Fruit fly (Drosophila melanogaster) whole organism, embryonic: Measurements from ENCODE around the gene CG45072.

ENCODE experiments used
- ATbp ChIP-seq: fragments of 200-800 bp; sonication (Bioruptor generic); optimal IDR thresholded peaks from 2 replicates; lab custom pipeline; 2017; ENCODE audit warnings: missing biosample characterization, mild to moderate bottlenecking, missing genetic modification characterization, missing genetic modification reagents
- CG10267 ChIP-seq: fragments of 200-800 bp; sonication (Bioruptor generic); optimal IDR thresholded peaks from 2 replicates; lab custom pipeline; 2018; ENCODE audit warnings: missing biosample characterization, mild to moderate bottlenecking, missing genetic modification characterization, moderate library complexity
- CG11456 ChIP-seq: fragments of 200-800 bp; sonication (Bioruptor generic); IDR thresholded peaks from 3 replicates; pipeline ENCODE4 v1.3.6; 2022; ENCODE audit warnings: missing biosample characterization, missing genetic modification characterization
- CG14014 ChIP-seq: fragments of 200-800 bp; sonication (Bioruptor generic); IDR thresholded peaks from 2 replicates; pipeline ENCODE4 v1.3.6; 2022; ENCODE audit warnings: missing biosample characterization, missing genetic modification characterization
- CG15479 ChIP-seq: fragments of 200-800 bp; sonication (Bioruptor generic); optimal IDR thresholded peaks from 3 replicates; lab custom pipeline; 2019; ENCODE audit warnings: missing biosample characterization, mild to moderate bottlenecking, missing genetic modification characterization, moderate library complexity
- CG15601 ChIP-seq: fragments of 200-800 bp; sonication (Bioruptor generic); optimal IDR thresholded peaks from 3 replicates; lab custom pipeline; 2019; ENCODE audit warnings: missing biosample characterization, mild to moderate bottlenecking, missing genetic modification characterization, moderate library complexity
- CG17359 ChIP-seq: fragments of 200-800 bp; sonication (Bioruptor generic); optimal IDR thresholded peaks from 3 replicates; lab custom pipeline; 2018; ENCODE audit warnings: missing biosample characterization, mild to moderate bottlenecking, missing genetic modification characterization, moderate library complexity
- CG17802 ChIP-seq: fragments of 200-800 bp; sonication (Bioruptor generic); optimal IDR thresholded peaks from 2 replicates; lab custom pipeline; 2018; ENCODE audit warnings: missing biosample characterization, mild to moderate bottlenecking, missing genetic modification characterization, moderate library complexity
- CG17912 ChIP-seq: fragments of 200-800 bp; sonication (Bioruptor generic); optimal IDR thresholded peaks from 2 replicates; lab custom pipeline; 2018; ENCODE audit warnings: missing biosample characterization, mild to moderate bottlenecking, missing genetic modification characterization
- CG2120 ChIP-seq: fragments of 200-800 bp; sonication (Bioruptor generic); optimal IDR thresholded peaks from 3 replicates; lab custom pipeline; 2016; ENCODE audit warnings: missing biosample characterization, missing genetic modification characterization
- CG30020 ChIP-seq: fragments of 200-800 bp; optimal IDR thresholded peaks from 2 replicates; lab custom pipeline; 2019; ENCODE audit warnings: missing biosample characterization, mild to moderate bottlenecking, missing genetic modification characterization, moderate library complexity
- CG32532 ChIP-seq: fragments of 200-800 bp; sonication (Bioruptor generic); IDR thresholded peaks from 2 replicates; pipeline ENCODE4 v1.3.6; 2022; ENCODE audit warnings: missing biosample characterization, missing genetic modification characterization
- CG4854 ChIP-seq: fragments of 200-800 bp; sonication (Bioruptor generic); optimal IDR thresholded peaks from 2 replicates; lab custom pipeline; 2016; ENCODE audit warnings: missing biosample characterization, missing genetic modification characterization, inconsistent platforms
- CG6791 ChIP-seq: fragments of 200-800 bp; sonication (Bioruptor generic); IDR thresholded peaks from 3 replicates; pipeline ENCODE4 v1.3.6; 2022; ENCODE audit warnings: missing biosample characterization, missing genetic modification characterization; ENCODE audit not compliant: partially characterized antibody
- CG7357 ChIP-seq: fragments of 200-800 bp; sonication (Bioruptor generic); IDR thresholded peaks from 3 replicates; pipeline ENCODE4 v1.3.6; 2022; ENCODE audit warnings: missing biosample characterization, missing genetic modification characterization
- CG7556 ChIP-seq: fragments of 200-800 bp; sonication (Bioruptor generic); optimal IDR thresholded peaks from 2 replicates; lab custom pipeline; 2017; ENCODE audit warnings: missing biosample characterization, mild to moderate bottlenecking, missing genetic modification characterization
- Fer1 ChIP-seq: fragments of 200-800 bp; sonication (Bioruptor generic); optimal IDR thresholded peaks from 2 replicates; lab custom pipeline; 2017; ENCODE audit warnings: missing biosample characterization, mild to moderate bottlenecking, missing genetic modification characterization
- Gug ChIP-seq: fragments of 200-800 bp; sonication (Bioruptor generic); IDR thresholded peaks from 4 replicates; pipeline ENCODE4 v1.3.6; 2022; ENCODE audit warnings: missing biosample characterization, missing genetic modification characterization
- H15 ChIP-seq: fragments of 200-800 bp; sonication (Bioruptor generic); IDR thresholded peaks from 3 replicates; pipeline ENCODE4 v1.3.6; 2022; ENCODE audit warnings: missing biosample characterization, missing genetic modification characterization
- HLH4C ChIP-seq: fragments of 200-800 bp; sonication (Bioruptor generic); IDR thresholded peaks from 3 replicates; pipeline ENCODE4 v1.3.6; 2022; ENCODE audit warnings: missing biosample characterization, missing genetic modification characterization; ENCODE audit not compliant: partially characterized antibody
- HmgD ChIP-seq: fragments of 200-800 bp; sonication (Bioruptor generic); optimal IDR thresholded peaks from 3 replicates; lab custom pipeline; 2016; ENCODE audit warnings: missing biosample characterization, missing genetic modification characterization
- Hr51 ChIP-seq, 2 experiments: fragments of 200-800 bp; sonication (Bioruptor generic); optimal IDR thresholded peaks; 2 replicates in 1 of 2; 3 replicates in 1 of 2; lab custom pipeline; 2016 to 2018; ENCODE audit warnings: missing biosample characterization in 2 of 2, missing genetic modification characterization in 2 of 2, mild to moderate bottlenecking in 1 of 2, moderate library complexity in 1 of 2
- Med ChIP-seq: fragments of 200-800 bp; sonication (Bioruptor generic); peaks from one replicate; lab custom pipeline; 2016; ENCODE audit warnings: missing biosample characterization, missing genetic modification characterization, mild to moderate bottlenecking, inconsistent platforms, moderate library complexity
- Meics ChIP-seq: fragments of 200-800 bp; sonication (Bioruptor generic); optimal IDR thresholded peaks from 2 replicates; lab custom pipeline; 2017; ENCODE audit warnings: missing biosample characterization, mild to moderate bottlenecking, missing genetic modification characterization
- NC2α ChIP-seq: fragments of 200-800 bp; sonication (Bioruptor generic); optimal IDR thresholded peaks from 2 replicates; lab custom pipeline; 2016; ENCODE audit warnings: missing biosample characterization, missing genetic modification characterization
- Nf-YA ChIP-seq: fragments of 200-800 bp; sonication (Bioruptor generic); IDR thresholded peaks from 2 replicates; pipeline ENCODE4 v1.3.6; 2022; ENCODE audit warnings: missing biosample characterization, missing genetic modification characterization
- Opbp ChIP-seq: fragments of 200-800 bp; sonication (Bioruptor generic); IDR thresholded peaks from 3 replicates; pipeline ENCODE4 v1.3.6; 2022; ENCODE audit warnings: missing biosample characterization, missing genetic modification characterization; ENCODE audit not compliant: partially characterized antibody
- Ravus ChIP-seq: fragments of 200-800 bp; sonication (Bioruptor generic); IDR thresholded peaks from 2 replicates; pipeline ENCODE4 v1.3.6; 2022; ENCODE audit warnings: missing biosample characterization, missing genetic modification characterization
- Vsx1 ChIP-seq: fragments of 200-800 bp; sonication (Bioruptor generic); optimal IDR thresholded peaks from 2 replicates; lab custom pipeline; 2017; ENCODE audit warnings: missing biosample characterization, mild to moderate bottlenecking, missing genetic modification characterization, missing genetic modification reagents
- Xbp1 ChIP-seq: fragments of 200-800 bp; sonication (Bioruptor generic); optimal IDR thresholded peaks from 3 replicates; lab custom pipeline; 2016; ENCODE audit warnings: missing biosample characterization, mild to moderate bottlenecking, missing genetic modification characterization
- abd-A ChIP-seq: fragments of 200-800 bp; sonication (Bioruptor generic); optimal IDR thresholded peaks from 3 replicates; lab custom pipeline; 2019; ENCODE audit warnings: missing biosample characterization, mild to moderate bottlenecking, missing genetic modification characterization, moderate library complexity
- bbx ChIP-seq: fragments of 200-800 bp; sonication (Bioruptor generic); IDR thresholded peaks from 2 replicates; pipeline ENCODE4 v1.3.6; 2022; ENCODE audit warnings: missing biosample characterization, missing genetic modification characterization; ENCODE audit not compliant: partially characterized antibody
- corto ChIP-seq: fragments of 200-800 bp; sonication (Bioruptor generic); optimal IDR thresholded peaks from 2 replicates; lab custom pipeline; 2016; ENCODE audit warnings: missing biosample characterization, mild to moderate bottlenecking, missing genetic modification characterization, moderate library complexity
- danr ChIP-seq: fragments of 200-800 bp; sonication (Bioruptor generic); IDR thresholded peaks from 2 replicates; pipeline ENCODE4 v1.3.6; 2022; ENCODE audit warnings: missing biosample characterization, missing genetic modification characterization
- fd64A ChIP-seq: fragments of 200-800 bp; sonication (Bioruptor generic); optimal IDR thresholded peaks from 3 replicates; lab custom pipeline; 2018; ENCODE audit warnings: missing biosample characterization, mild to moderate bottlenecking, missing genetic modification characterization
- gcm2 ChIP-seq: fragments of 200-800 bp; sonication (Bioruptor generic); optimal IDR thresholded peaks from 2 replicates; lab custom pipeline; 2016; ENCODE audit warnings: missing biosample characterization, missing genetic modification characterization
- grau ChIP-seq: fragments of 200-800 bp; optimal IDR thresholded peaks from 3 replicates; lab custom pipeline; 2019; ENCODE audit warnings: missing biosample characterization, mild to moderate bottlenecking, missing genetic modification characterization, moderate library complexity
- gsb-n ChIP-seq: fragments of 200-800 bp; sonication (Bioruptor generic); optimal IDR thresholded peaks from 3 replicates; lab custom pipeline; 2018; ENCODE audit warnings: missing biosample characterization, mild to moderate bottlenecking, missing genetic modification characterization
- inv ChIP-seq: fragments of 200-800 bp; sonication (Bioruptor generic); IDR thresholded peaks from 2 replicates; pipeline ENCODE4 v1.3.6; 2022; ENCODE audit warnings: missing biosample characterization, missing genetic modification characterization; ENCODE audit not compliant: partially characterized antibody
- jigr1 ChIP-seq: fragments of 200-800 bp; sonication (Bioruptor generic); IDR thresholded peaks from 3 replicates; pipeline ENCODE4 v1.3.6; 2022; ENCODE audit warnings: missing biosample characterization, missing genetic modification characterization
- jumu ChIP-seq: fragments of 200-800 bp; sonication (Bioruptor generic); optimal IDR thresholded peaks from 3 replicates; lab custom pipeline; 2016; ENCODE audit warnings: missing biosample characterization, missing genetic modification characterization
- lmd ChIP-seq: fragments of 200-800 bp; sonication (Bioruptor generic); IDR thresholded peaks from 2 replicates; pipeline ENCODE4 v1.3.6; 2022; ENCODE audit warnings: missing biosample characterization, missing genetic modification characterization
- lov ChIP-seq, 2 experiments: fragments of 200-800 bp in 1 of 2; fragments of >200 bp in 1 of 2; sonication (Bioruptor generic) in 1 of 2; IDR thresholded peaks in 1 of 2; optimal IDR thresholded peaks in 1 of 2; 2 replicates in 1 of 2; 3 replicates in 1 of 2; pipeline versions ENCODE4 v1.3.6 to Lab custom; 2017 to 2022; ENCODE audit warnings: missing biosample characterization in 1 of 2, missing genetic modification characterization in 1 of 2
- pita ChIP-seq: fragments of 200-800 bp; sonication (Bioruptor generic); optimal IDR thresholded peaks from 2 replicates; lab custom pipeline; 2017; ENCODE audit warnings: missing biosample characterization, mild to moderate bottlenecking, missing genetic modification characterization
- prd ChIP-seq, 3 experiments: fragments of >200 bp in 2 of 3; fragments of 200-800 bp in 1 of 3; sonication (Bioruptor generic) in 1 of 3; optimal IDR thresholded peaks in 2 of 3; IDR thresholded peaks in 1 of 3; 2 replicates in 2 of 3; 3 replicates in 1 of 3; pipeline versions ENCODE4 v1.3.6 to Lab custom; 2017 to 2022; ENCODE audit warnings: missing biosample characterization in 1 of 3, missing genetic modification characterization in 1 of 3
- seq ChIP-seq: fragments of 200-800 bp; sonication (Bioruptor generic); IDR thresholded peaks from 2 replicates; pipeline ENCODE4 v1.3.6; 2022; ENCODE audit warnings: missing biosample characterization, missing genetic modification characterization
- shn ChIP-seq: fragments of 200-800 bp; sonication (Bioruptor generic); optimal IDR thresholded peaks from 3 replicates; lab custom pipeline; 2016; ENCODE audit warnings: missing biosample characterization, missing genetic modification characterization
- sisA ChIP-seq: fragments of 200-800 bp; sonication (Bioruptor generic); IDR thresholded peaks from 2 replicates; pipeline ENCODE4 v1.3.6; 2022; ENCODE audit warnings: missing biosample characterization, missing genetic modification characterization
- tin ChIP-seq: fragments of 200-800 bp; sonication (Bioruptor generic); optimal IDR thresholded peaks from 3 replicates; lab custom pipeline; 2016; ENCODE audit warnings: missing biosample characterization, missing genetic modification characterization

Gene CG45072

dm6 chr3R:30153864-30154263, 30.8 kb upstream of the CG45072 start (continued):
- TF ChIP-seq ATbp = no peak
- no peak for TF ChIP-seq Xbp1
- peak; percentile 12 for TF ChIP-seq pita
- no peak for TF ChIP-seq gcm2 (GFP tag; lab: Kevin White, UChicago)
- peak; percentile 32 for TF ChIP-seq CG15601 (tag; lab: Kevin White, UChicago)
- no peak for TF ChIP-seq danr (GFP tag; lab: Robert Waterston, UW)
- no peak for TF ChIP-seq abd-A (tag; lab: Kevin White, UChicago)
- TF ChIP-seq seq (GFP tag; lab: Robert Waterston, UW) = no peak
- TF ChIP-seq lmd = no peak
- TF ChIP-seq HmgD (GFP tag; lab: Kevin White, UChicago) = peak; percentile 3
- no peak for TF ChIP-seq CG15479 (GFP tag; lab: Kevin White, UChicago)
- TF ChIP-seq Hr51 (GFP tag; optimal IDR thresholded peaks at IDR 0.05; lab: Kevin White, UChicago) = no peak
- TF ChIP-seq CG6791 (GFP tag; lab: Robert Waterston, UW) = peak; percentile 65; the same call in 2 of the 3 replicates
- no peak for TF ChIP-seq jigr1 (GFP tag; lab: Robert Waterston, UW)
- no peak for TF ChIP-seq CG7357
- TF ChIP-seq Med = peak; percentile 36
- TF ChIP-seq CG17912 (GFP tag; lab: Kevin White, UChicago) = no peak
- no peak for TF ChIP-seq CG11456 (GFP tag; lab: Robert Waterston, UW)
- no peak for TF ChIP-seq Gug
- TF ChIP-seq Meics = no peak
- no peak for TF ChIP-seq Ravus (GFP tag; lab: Robert Waterston, UW)
- no peak for TF ChIP-seq CG17802
- TF ChIP-seq CG4854 (GFP tag; lab: Kevin White, UChicago) = no peak
- TF ChIP-seq jumu (GFP tag; lab: Kevin White, UChicago) = no peak
- TF ChIP-seq shn (GFP tag; lab: Kevin White, UChicago) = no peak
- no peak for TF ChIP-seq CG30020 (tag; lab: Kevin White, UChicago)
- no peak for TF ChIP-seq grau
- TF ChIP-seq gsb-n = peak; percentile 31
- TF ChIP-seq sisA = no peak
- no peak for TF ChIP-seq prd (optimal IDR thresholded peaks at IDR 0.05; lab: Kevin White, UChicago)
- TF ChIP-seq prd (GFP tag; IDR thresholded peaks at IDR 0.05; lab: Robert Waterston, UW) = peak; percentile 15; the same call in 1 of the 3 replicates
- TF ChIP-seq CG2120 = no peak
- no peak for TF ChIP-seq tin (GFP tag; lab: Kevin White, UChicago)
- no peak for TF ChIP-seq CG14014 (GFP tag; lab: Robert Waterston, UW)
- TF ChIP-seq Vsx1 (GFP tag; lab: Kevin White, UChicago) = no peak
- TF ChIP-seq Opbp = peak; percentile 33; the same call in 1 of the 3 replicates
- no peak for TF ChIP-seq CG10267 (tag; lab: Kevin White, UChicago)
- TF ChIP-seq lov (optimal IDR thresholded peaks at IDR 0.05; lab: Kevin White, UChicago) = no peak
- TF ChIP-seq lov (GFP tag; IDR thresholded peaks at IDR 0.05; lab: Robert Waterston, UW) = no peak
- peak; percentile 30; the same call in 1 of the 3 replicates for TF ChIP-seq HLH4C (GFP tag; lab: Robert Waterston, UW)
- TF ChIP-seq Nf-YA (GFP tag; lab: Robert Waterston, UW) = no peak
- no peak for TF ChIP-seq corto (GFP tag; lab: Kevin White, UChicago)
- TF ChIP-seq CG7556 (GFP tag; lab: Kevin White, UChicago) = no peak
- 0 out of 2 replicates have a peak, but pooled peaks have one; percentile 22 for TF ChIP-seq bbx (GFP tag; lab: Robert Waterston, UW)
- TF ChIP-seq inv (GFP tag; lab: Robert Waterston, UW) = no peak
- no peak for TF ChIP-seq CG17359 (tag; lab: Kevin White, UChicago)
- no peak for TF ChIP-seq H15 (GFP tag; lab: Robert Waterston, UW)
- TF ChIP-seq Fer1 (GFP tag; lab: Kevin White, UChicago) = no peak
- no peak for TF ChIP-seq fd64A
- TF ChIP-seq NC2α (GFP tag; lab: Kevin White, UChicago) = no peak
- 0 out of 2 replicates have a peak, but pooled peaks have one; percentile 24 for TF ChIP-seq CG32532 (GFP tag; lab: Robert Waterston, UW)
